Worm (Caenorhabditis elegans): Measurements from ENCODE around the gene C34F6.12.

Gene C34F6.12

DNA sequence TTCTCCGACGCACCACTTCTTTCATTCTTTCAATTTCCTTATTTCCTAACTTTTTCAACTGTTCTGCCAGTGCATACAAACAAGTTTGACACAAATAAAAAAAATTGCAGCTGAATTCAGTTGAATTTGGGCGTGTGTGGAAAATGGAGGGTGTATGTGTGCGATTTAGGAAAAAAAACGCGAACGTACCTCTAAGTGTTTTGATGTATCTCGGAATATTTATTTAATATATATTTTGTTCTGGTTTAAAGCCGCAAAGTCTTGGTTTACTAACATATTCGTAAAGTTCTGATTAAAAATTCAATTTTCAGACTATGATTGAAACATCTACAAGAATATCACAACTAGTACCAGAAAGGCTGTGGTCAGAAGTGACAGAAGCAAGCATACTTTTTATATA lies 41.0 kb downstream of the C34F6.12 start, which contains the start of gene gnrr-7:
Gene gnrr-7, plus strand, starts transcription at position 301 of the 400 bp plus-strand sequence.
- TF ChIP-seq ceh-14 (tag; optimal IDR thresholded peaks at IDR 0.05) (no peak), sdc-2 (tag; optimal IDR thresholded peaks at IDR 0.05) (no peak), ceh-18 (tag; optimal IDR thresholded peaks at IDR 0.05) (no peak), ceh-6 (GFP tag; optimal IDR thresholded peaks at IDR 0.05) (no peak), madf-2 (tag; optimal IDR thresholded peaks at IDR 0.05) (no peak), unc-55 (GFP tag; optimal IDR thresholded peaks at IDR 0.05) (no peak), dve-1 (tag; optimal IDR thresholded peaks at IDR 0.05) (no peak), ceh-9 (tag; optimal IDR thresholded peaks at IDR 0.05) (no peak), hlh-6 (tag; optimal IDR thresholded peaks at IDR 0.05) (no peak), ceh-22 (tag; optimal IDR thresholded peaks at IDR 0.05) (no peak), nfya-1 (tag; optimal IDR thresholded peaks at IDR 0.05) (no peak), hlh-15 (tag; optimal IDR thresholded peaks at IDR 0.05) (no peak)

DNA sequence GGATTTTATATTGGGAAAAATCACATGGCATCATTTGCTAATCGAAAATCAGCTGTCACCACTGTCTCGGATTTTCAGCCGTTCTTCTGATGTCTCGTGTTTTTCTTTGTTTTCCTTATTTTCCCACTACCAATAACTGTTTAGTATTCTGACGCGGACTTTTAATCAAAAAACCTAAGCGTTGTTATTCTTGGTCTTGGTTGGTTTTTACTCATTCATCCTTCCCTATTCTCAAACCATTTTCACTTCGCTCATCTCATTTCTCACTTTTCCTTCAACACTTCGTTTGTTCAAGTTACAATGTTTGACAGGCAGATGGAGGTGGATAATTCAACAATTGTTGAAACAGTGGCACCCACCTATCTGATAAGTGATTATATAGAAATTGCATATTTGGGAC lies 47.9 kb downstream of the C34F6.12 start, which contains the start of gene gnrr-6:
Gene gnrr-6, plus strand, starts transcription at position 301 of the 400 bp plus-strand sequence.
- TF ChIP-seq ceh-34 (tag; optimal IDR thresholded peaks at IDR 0.05) = no peak
- no peak for TF ChIP-seq unc-86 (tag; optimal IDR thresholded peaks at IDR 0.05)
- TF ChIP-seq hlh-15 (tag; optimal IDR thresholded peaks at IDR 0.05) = no peak
- no peak for TF ChIP-seq nhr-11 (tag; optimal IDR thresholded peaks at IDR 0.05)
- no peak for TF ChIP-seq unc-3 (GFP tag; conservative IDR thresholded peaks at IDR 0.05)
- TF ChIP-seq unc-3 (tag; optimal IDR thresholded peaks at IDR 0.05) = no peak
- no peak for TF ChIP-seq sdc-2 (tag; optimal IDR thresholded peaks at IDR 0.05)
- no peak for TF ChIP-seq ztf-16 (tag; optimal IDR thresholded peaks at IDR 0.05)
- TF ChIP-seq pha-2 (tag; optimal IDR thresholded peaks at IDR 0.05) = no peak
- no peak for TF ChIP-seq ceh-6 (GFP tag; optimal IDR thresholded peaks at IDR 0.05)
- no peak for TF ChIP-seq ceh-45 (GFP tag; IDR thresholded peaks at IDR 0.05)
- TF ChIP-seq ceh-9 (tag; optimal IDR thresholded peaks at IDR 0.05) = no peak
- no peak for TF ChIP-seq ceh-24 (tag; optimal IDR thresholded peaks at IDR 0.05)

Data from whole organism, late embryonic.